Fruit fly (Drosophila melanogaster): ENCODE results near the gene kmr.

DNA sequence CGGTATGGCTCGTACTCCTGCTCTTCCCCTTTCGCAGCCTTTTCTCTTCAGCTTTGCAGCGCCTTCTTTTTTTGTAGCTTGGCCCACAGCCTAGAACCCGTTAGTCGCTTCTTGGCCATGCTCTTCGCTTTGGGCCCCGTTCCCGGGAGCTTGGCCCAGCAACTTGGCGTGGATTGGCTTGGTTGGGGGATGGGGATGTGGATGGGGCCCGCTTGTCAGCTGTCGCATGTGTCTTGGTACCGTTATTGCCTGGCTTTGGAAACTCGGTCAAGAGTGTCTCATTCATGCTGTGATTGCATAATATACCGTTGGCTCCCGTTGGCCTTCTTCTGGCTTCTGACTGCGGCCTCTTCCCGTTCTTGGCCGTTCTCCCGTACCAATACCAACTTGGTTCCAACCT is 70.9 kb downstream of the kmr start:
- TF ChIP-seq ato (GFP tag; IDR thresholded peaks at IDR 0.05; ENCODE audit: partially characterized antibody) (no peak), YL-1 (GFP tag; optimal IDR thresholded peaks at IDR 0.05) (no peak), tin (GFP tag; optimal IDR thresholded peaks at IDR 0.05) (no peak), crp (GFP tag; optimal IDR thresholded peaks at IDR 0.05) (no peak), CG8290 (GFP tag; optimal IDR thresholded peaks at IDR 0.05) (no peak), CG8290 (tag; optimal IDR thresholded peaks at IDR 0.05) (no peak), sens (GFP tag) (no peak), CG10959 (GFP tag; IDR thresholded peaks at IDR 0.05) (no peak), CG2202 (tag; optimal IDR thresholded peaks at IDR 0.05) (no peak), kay (GFP tag; optimal IDR thresholded peaks at IDR 0.05) (no peak), CG32772 (GFP tag; IDR thresholded peaks at IDR 0.05) (no peak), CG7745 (tag; optimal IDR thresholded peaks at IDR 0.05) (no peak)
